Worm (Caenorhabditis elegans): ENCODE data around the gene nspb-6.

nspb-6 gene

DNA sequence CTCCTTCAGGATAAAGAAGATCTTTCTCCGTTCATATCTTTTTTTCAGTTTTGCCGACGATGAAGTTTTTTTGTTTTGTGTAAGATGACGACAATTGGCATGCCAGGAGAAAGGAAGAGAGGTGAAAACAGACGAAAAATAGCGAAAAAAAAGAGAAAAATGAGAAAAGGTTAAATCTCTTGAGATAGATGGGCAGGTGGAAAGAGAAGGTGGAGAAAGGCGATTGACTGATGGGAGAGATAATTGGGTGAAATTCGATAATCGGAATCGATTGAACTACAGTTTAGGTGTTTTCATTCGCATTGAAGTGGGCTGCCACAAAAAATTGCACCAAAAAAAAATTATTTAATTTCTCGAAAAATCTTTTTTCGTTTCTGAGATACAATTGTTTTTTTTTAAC is 45.3 kb downstream of the nspb-6 start (continued):
- TF ChIP-seq ceh-82 (tag; optimal IDR thresholded peaks at IDR 0.05) (no peak), dpl-1 (GFP tag; optimal IDR thresholded peaks at IDR 0.05) (no peak), hpl-2 (GFP tag; optimal IDR thresholded peaks at IDR 0.05) (no peak), nhr-47 (tag; optimal IDR thresholded peaks at IDR 0.05) (no peak), efl-1 (optimal IDR thresholded peaks at IDR 0.05) (no peak), efl-1 (GFP tag; optimal IDR thresholded peaks at IDR 0.05 in 1 of 2) (peak in 1 of 2 experiments; percentile 90), nhr-71 (tag; optimal IDR thresholded peaks at IDR 0.05) (peak; percentile 16)

DNA sequence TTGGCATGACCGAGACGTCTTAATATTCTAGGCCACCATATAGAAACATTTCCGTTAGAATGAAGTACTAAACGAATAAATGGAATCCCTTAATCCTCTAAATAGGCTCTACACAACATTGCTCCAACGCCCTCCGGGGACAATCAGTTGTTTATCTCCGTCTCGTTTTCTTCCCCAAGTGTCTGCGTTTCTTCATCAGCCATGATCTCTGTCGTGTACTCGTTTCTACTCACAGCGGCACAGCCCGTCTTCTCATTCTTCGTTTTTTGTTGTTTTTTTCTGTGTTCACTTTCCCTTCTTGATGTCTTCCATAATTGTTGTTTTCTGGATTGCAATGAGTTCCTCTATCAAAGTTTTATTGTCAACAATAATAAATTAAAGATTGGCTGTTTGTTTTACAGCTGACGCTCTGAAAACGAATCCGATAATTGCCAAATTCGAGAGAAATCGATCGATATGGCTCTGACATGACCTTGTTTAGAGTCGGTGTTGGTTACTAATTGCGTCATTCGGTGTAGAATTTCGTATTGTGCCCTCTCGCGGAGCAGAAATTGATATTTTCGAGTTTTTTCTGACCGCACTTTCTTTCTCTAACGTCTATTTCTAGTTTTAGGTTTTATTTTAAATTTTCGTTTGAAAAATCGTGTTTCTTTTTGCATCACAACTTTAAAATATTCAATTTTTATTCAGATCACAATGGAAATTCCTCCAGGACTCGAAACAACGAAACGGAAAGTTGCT is 46.1 kb downstream of the nspb-6 start, which contains the start of gene pfkb-1.2:
Gene pfkb-1.2 (plus strand): TSS at position 691 of the 741 bp plus-strand sequence.
- TF ChIP-seq hpl-2 (GFP tag; optimal IDR thresholded peaks at IDR 0.05) (no peak), blmp-1 (tag; optimal IDR thresholded peaks at IDR 0.05) (peak; percentile 52), pax-3 (tag; optimal IDR thresholded peaks at IDR 0.05) (no peak), snu-23 (GFP tag; optimal IDR thresholded peaks at IDR 0.05) (peak; percentile 2), efl-1 (optimal IDR thresholded peaks at IDR 0.05) (no peak), efl-1 (GFP tag; optimal IDR thresholded peaks at IDR 0.05 in 1 of 2) (peak in 1 of 2 experiments; percentile 19), fkh-10 (GFP tag; optimal IDR thresholded peaks at IDR 0.05) (no peak), nhr-28 (tag; optimal IDR thresholded peaks at IDR 0.05) (no peak), skn-1 (tag; optimal IDR thresholded peaks at IDR 0.05) (no peak), nhr-85 (tag) (peak; percentile 38), rnt-1 (tag; optimal IDR thresholded peaks at IDR 0.05) (peak; percentile 17), nhr-47 (tag; optimal IDR thresholded peaks at IDR 0.05) (no peak), fkh-4 (tag; optimal IDR thresholded peaks at IDR 0.05; ENCODE audit: borderline replicate concordance) (no peak), egl-27 (tag; optimal IDR thresholded peaks at IDR 0.05) (no peak), lin-15B (tag; optimal IDR thresholded peaks at IDR 0.05) (no peak), Y116A8C.19 (tag; optimal IDR thresholded peaks at IDR 0.05; ENCODE audit: borderline replicate concordance) (no peak), lin-14 (GFP tag; optimal IDR thresholded peaks at IDR 0.05) (peak; percentile 46), egl-13 (tag; optimal IDR thresholded peaks at IDR 0.05) (no peak)

DNA sequence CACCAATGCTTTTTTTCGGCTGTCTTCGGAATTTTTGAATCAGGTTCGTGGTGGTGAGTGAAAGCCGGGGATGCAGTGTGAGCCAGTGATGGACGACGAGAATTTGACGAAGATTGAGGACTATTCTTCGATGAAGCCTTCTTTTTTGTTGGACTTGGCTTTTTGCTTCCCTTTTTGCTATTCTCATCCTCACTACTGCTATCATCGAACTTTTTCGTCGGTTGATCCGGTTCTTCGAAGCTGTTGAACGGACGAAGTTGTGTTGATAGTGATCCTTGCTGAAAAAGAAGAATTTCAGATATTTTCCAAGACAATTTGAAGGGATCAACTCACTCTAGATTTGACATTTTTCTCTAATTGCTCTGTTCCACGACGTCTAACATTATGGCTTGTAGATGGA is 48.9 kb downstream of the nspb-6 start:
- TF ChIP-seq unc-30 (tag; optimal IDR thresholded peaks at IDR 0.05) (no peak), elt-3 (tag; optimal IDR thresholded peaks at IDR 0.05) (no peak), unc-98 (GFP tag; IDR thresholded peaks at IDR 0.05) (no peak), nhr-76 (tag; optimal IDR thresholded peaks at IDR 0.05) (no peak), ceh-82 (tag; optimal IDR thresholded peaks at IDR 0.05) (no peak), nhr-90 (tag; optimal IDR thresholded peaks at IDR 0.05; ENCODE audit: poor library complexity) (no peak), fos-1 (tag; optimal IDR thresholded peaks at IDR 0.05) (no peak), nhr-11 (tag; optimal IDR thresholded peaks at IDR 0.05) (no peak), aha-1 (tag; optimal IDR thresholded peaks at IDR 0.05) (no peak), nhr-47 (tag; optimal IDR thresholded peaks at IDR 0.05) (no peak)

DNA sequence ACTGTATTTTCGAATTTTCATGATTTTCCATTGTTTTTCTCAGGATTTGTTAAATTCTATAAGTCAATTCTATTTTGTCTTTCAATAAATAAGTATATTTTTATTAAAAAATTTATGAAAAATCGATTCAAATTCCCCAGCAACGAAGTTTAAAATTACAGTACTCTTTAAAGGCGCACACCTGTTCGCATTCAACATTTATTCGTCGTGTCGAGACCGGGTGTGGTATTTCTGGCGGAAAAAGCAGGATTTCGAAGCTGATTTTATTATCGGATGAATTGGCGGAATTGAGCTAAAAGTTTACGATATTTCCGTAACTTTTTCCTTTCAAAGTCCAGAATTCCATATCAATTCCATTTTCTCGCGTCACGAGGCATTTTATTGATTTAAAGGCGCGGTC is 50.2 kb downstream of the nspb-6 start:
- TF ChIP-seq vab-15 (tag; optimal IDR thresholded peaks at IDR 0.05) (no peak), mdl-1 (tag; optimal IDR thresholded peaks at IDR 0.05) (no peak), nhr-71 (tag; optimal IDR thresholded peaks at IDR 0.05) (no peak), nhr-28 (tag; optimal IDR thresholded peaks at IDR 0.05) (no peak), fos-1 (tag; optimal IDR thresholded peaks at IDR 0.05) (no peak), C34B4.2 (tag; optimal IDR thresholded peaks at IDR 0.05) (no peak), swsn-7 (tag; optimal IDR thresholded peaks at IDR 0.05) (no peak), nhr-47 (tag; optimal IDR thresholded peaks at IDR 0.05) (no peak), ceh-90 (tag; optimal IDR thresholded peaks at IDR 0.05) (no peak)
